Worm (Caenorhabditis elegans): ENCODE measurements around the gene nhr-21.
A peak's percentile ranks its signal among the peaks of the same experiment; 100 is the strongest.

nhr-21 gene

DNA sequence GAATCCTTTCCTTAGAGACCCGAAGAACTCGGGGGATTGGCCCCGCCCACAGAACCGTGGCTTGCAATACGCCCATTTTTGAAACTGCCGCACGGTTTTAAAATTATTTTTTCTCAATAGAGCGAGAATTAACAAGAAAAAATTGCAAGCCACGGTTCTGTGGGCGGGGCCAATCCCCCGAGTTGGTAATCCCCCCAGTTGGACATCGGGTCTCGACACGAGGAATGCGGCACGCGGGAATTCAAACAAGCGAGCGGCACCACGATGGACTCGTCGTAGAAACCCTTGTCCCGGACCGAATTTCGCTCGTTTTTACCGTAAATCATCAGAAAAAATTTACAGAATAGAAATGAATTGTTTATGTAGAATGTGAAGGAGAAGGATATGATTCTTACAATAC lies 14.0 kb downstream of the nhr-21 start (continued):
- TF ChIP-seq snpc-4 (GFP tag; optimal IDR thresholded peaks at IDR 0.05) (peak; percentile 3), snpc-4 (tag; optimal IDR thresholded peaks at IDR 0.05) (peak in 1 of 4 experiments; percentile 8), unc-130 (GFP tag; optimal IDR thresholded peaks at IDR 0.05) (peak; percentile 42), efl-1 (GFP tag; optimal IDR thresholded peaks at IDR 0.05) (peak; percentile 73), lin-54 (GFP tag; optimal IDR thresholded peaks at IDR 0.05) (peak; percentile 77), xnd-1 (tag; optimal IDR thresholded peaks at IDR 0.05) (peak; percentile 51), Y95B8A.8 (GFP tag; IDR thresholded peaks at IDR 0.05) (no peak), mcd-1 (GFP tag; IDR thresholded peaks at IDR 0.05) (peak; percentile 69), repo-1 (tag; optimal IDR thresholded peaks at IDR 0.05) (no peak), hsf-1 (GFP tag; IDR thresholded peaks at IDR 0.05) (peak; percentile 23; the same call in 1 of the 2 replicates), F23B12.7 (tag; optimal IDR thresholded peaks at IDR 0.05; ENCODE audit: insufficient read depth) (no peak), atf-7 (tag; optimal IDR thresholded peaks at IDR 0.05) (no peak), ztf-28 (GFP tag; IDR thresholded peaks at IDR 0.05) (no peak), D2030.7 (GFP tag; IDR thresholded peaks at IDR 0.05) (peak; percentile 55), dox-1 (GFP tag; IDR thresholded peaks at IDR 0.05) (peak; percentile 33; the same call in 1 of the 2 replicates), hmg-1.2 (GFP tag; IDR thresholded peaks at IDR 0.05) (peak; percentile 30; the same call in 1 of the 2 replicates), let-526 (GFP tag; IDR thresholded peaks at IDR 0.05) (no peak), rcor-1 (GFP tag; IDR thresholded peaks at IDR 0.05) (peak; percentile 65), egrh-3 (GFP tag; IDR thresholded peaks at IDR 0.05) (peak; percentile 29; the same call in 1 of the 2 replicates)

DNA sequence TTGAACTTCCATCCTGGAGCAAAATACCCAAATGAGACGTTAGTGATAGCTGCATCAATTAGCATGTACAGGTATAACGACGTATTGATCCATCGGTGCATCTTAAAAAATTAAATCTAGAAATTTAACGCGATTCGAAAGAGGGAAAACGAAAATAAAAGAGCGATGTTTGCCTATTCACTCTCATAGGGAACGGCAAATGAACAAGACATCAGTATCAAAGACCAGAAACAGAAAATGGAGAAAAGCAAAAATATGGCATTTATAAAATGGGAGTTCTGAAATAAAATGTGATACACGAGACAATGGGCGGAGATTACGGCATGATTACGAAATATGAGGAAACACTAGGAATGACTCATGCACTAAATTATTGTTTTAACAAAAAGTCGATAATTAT lies 17.3 kb downstream of the nhr-21 start, which contains the start of gene haf-2:
Gene haf-2 (minus strand): TSS at position 101 of the 400 bp plus-strand sequence.
- TF ChIP-seq cebp-1 (GFP tag; IDR thresholded peaks at IDR 0.05) (no peak), cebp-1 (tag; optimal IDR thresholded peaks at IDR 0.05) (peak; percentile 87), ccch-3 (GFP tag; optimal IDR thresholded peaks at IDR 0.05) (no peak), unc-62 (GFP tag; optimal IDR thresholded peaks at IDR 0.05) (no peak)

DNA sequence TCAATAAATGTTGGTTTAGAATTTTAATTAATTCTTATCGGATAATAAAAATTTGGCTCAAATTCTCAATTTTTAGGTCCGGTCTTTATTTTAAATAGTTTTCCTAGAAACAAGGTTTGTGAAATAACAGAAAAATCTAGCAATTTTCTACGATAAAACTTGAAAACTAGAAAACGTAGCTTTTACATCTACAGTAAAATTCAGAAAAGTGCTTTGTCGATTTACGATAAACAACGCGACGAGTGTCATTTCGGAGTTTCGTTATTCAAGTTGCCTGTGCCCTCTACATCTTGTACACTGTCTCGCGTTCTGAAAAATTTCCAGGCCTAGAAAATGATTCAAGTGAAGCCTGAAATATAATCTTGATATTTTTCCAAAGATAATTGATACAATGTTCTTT lies 17.7 kb downstream of the nhr-21 start:
- TF ChIP-seq snpc-3.4 (tag; optimal IDR thresholded peaks at IDR 0.05) = peak; percentile 30
- TF ChIP-seq zim-3 (tag; optimal IDR thresholded peaks at IDR 0.05) = no peak
- TF ChIP-seq mel-28 (tag; optimal IDR thresholded peaks at IDR 0.05; ENCODE audit: borderline replicate concordance) = no peak
- peak; percentile 32; the same call in 1 of the 2 replicates for TF ChIP-seq B0019.2 (GFP tag; conservative IDR thresholded peaks at IDR 0.05)
- TF ChIP-seq madf-6 (GFP tag; IDR thresholded peaks at IDR 0.05) = peak; percentile 93
- TF ChIP-seq madf-8 (GFP tag; conservative IDR thresholded peaks at IDR 0.05) = peak; percentile 83
- TF ChIP-seq lsl-1 (GFP tag; optimal IDR thresholded peaks at IDR 0.05) = peak; percentile 12
- peak; percentile 42 for TF ChIP-seq him-1 (tag; optimal IDR thresholded peaks at IDR 0.05)
- peak; percentile 57 for TF ChIP-seq rcor-1 (GFP tag; IDR thresholded peaks at IDR 0.05)
- TF ChIP-seq nfyb-1 (GFP tag; IDR thresholded peaks at IDR 0.05) = no peak
- peak; percentile 17 for TF ChIP-seq efl-1 (GFP tag; optimal IDR thresholded peaks at IDR 0.05)
- no peak for TF ChIP-seq cebp-1 (GFP tag; IDR thresholded peaks at IDR 0.05)
- no peak for TF ChIP-seq cebp-1 (tag; optimal IDR thresholded peaks at IDR 0.05)
- no peak for TF ChIP-seq snpc-4 (GFP tag; optimal IDR thresholded peaks at IDR 0.05)
- TF ChIP-seq snpc-4 (tag; optimal IDR thresholded peaks at IDR 0.05) = peak in 1 of 4 experiments; percentile 21
- TF ChIP-seq attf-3 (GFP tag; conservative IDR thresholded peaks at IDR 0.05) = peak; percentile 94
- peak; percentile 69 for TF ChIP-seq xnd-1 (tag; optimal IDR thresholded peaks at IDR 0.05)
- TF ChIP-seq hmg-1.2 (GFP tag; IDR thresholded peaks at IDR 0.05) = peak; percentile 92
- TF ChIP-seq nhr-80 (tag; optimal IDR thresholded peaks at IDR 0.05) = no peak

DNA sequence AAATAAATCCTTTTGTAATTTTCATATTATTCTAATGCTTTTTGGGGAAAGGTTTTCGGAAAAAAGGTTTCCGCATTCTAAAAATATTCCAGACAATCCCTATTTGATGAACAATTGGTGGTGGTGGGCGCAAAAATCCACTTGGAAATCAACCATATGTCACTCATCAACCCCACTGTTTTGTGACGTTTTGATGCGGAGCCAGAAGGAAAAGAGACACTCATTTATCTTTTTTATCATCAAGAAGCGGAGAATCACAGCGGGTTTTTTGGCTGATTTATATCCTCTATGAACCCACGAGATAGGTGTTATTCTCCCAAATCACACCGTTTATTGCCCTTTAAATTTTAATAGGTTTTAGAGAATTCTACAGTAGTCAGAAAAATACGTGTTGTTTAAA lies 18.1 kb downstream of the nhr-21 start:
- TF ChIP-seq hlh-12 (tag; optimal IDR thresholded peaks at IDR 0.05) = no peak
- TF ChIP-seq lir-1 (GFP tag; conservative IDR thresholded peaks at IDR 0.05) = no peak
- TF ChIP-seq attf-5 (GFP tag; optimal IDR thresholded peaks at IDR 0.05) = no peak
- no peak for TF ChIP-seq ztf-25 (GFP tag; IDR thresholded peaks at IDR 0.05)
- no peak for TF ChIP-seq F49E8.2 (tag; optimal IDR thresholded peaks at IDR 0.05; ENCODE audit: insufficient read depth)
- TF ChIP-seq ceh-79 (tag; optimal IDR thresholded peaks at IDR 0.05) = no peak
- no peak for TF ChIP-seq ceh-58 (GFP tag; IDR thresholded peaks at IDR 0.05)
- TF ChIP-seq sptf-2 (GFP tag; optimal IDR thresholded peaks at IDR 0.05) = no peak
- no peak for TF ChIP-seq ama-1 (optimal IDR thresholded peaks at IDR 0.05)
- no peak for TF ChIP-seq ama-1 (GFP tag; optimal IDR thresholded peaks at IDR 0.05)
- TF ChIP-seq B0261.1 (tag; optimal IDR thresholded peaks at IDR 0.05) = no peak
- no peak for TF ChIP-seq xnd-1 (tag; optimal IDR thresholded peaks at IDR 0.05)
- TF ChIP-seq nhr-80 (tag; optimal IDR thresholded peaks at IDR 0.05) = no peak
